Worm (Caenorhabditis elegans) whole organism, young adult: Measurements from ENCODE around the gene lelo-1.

Source experiments
- ets-4 ChIP-seq: fragments of 200-800 bp; sonication (Bioruptor generic); optimal IDR thresholded peaks from 2 replicates; lab custom pipeline; 2018; ENCODE audit warnings: mild to moderate bottlenecking, missing genetic modification characterization, missing compliant biosample characterization
- him-1 ChIP-seq: sonication (generic microtip); optimal IDR thresholded peaks from 2 replicates; lab custom pipeline; 2016; ENCODE audit warnings: missing genotype, missing genetic modification reagents, missing genetic modification characterization, missing compliant biosample characterization
- nfya-1 ChIP-seq: sonication (generic microtip); optimal IDR thresholded peaks from 2 replicates; lab custom pipeline; 2017; ENCODE audit warnings: antibody characterized with exemption, missing compliant biosample characterization, missing genetic modification characterization, borderline replicate concordance; ENCODE audit not compliant: insufficient read depth
- nfyb-1 ChIP-seq: fragments of 200-800 bp; sonication (Bioruptor generic); IDR thresholded peaks from 2 replicates; pipeline ENCODE4 v1.3.6; 2022; ENCODE audit warnings: missing genetic modification reagents, missing genetic modification characterization, missing compliant biosample characterization
- snpc-3.4 ChIP-seq: sonication (generic microtip); optimal IDR thresholded peaks from 2 replicates; lab custom pipeline; 2017; ENCODE audit warnings: missing genetic modification characterization, mild to moderate bottlenecking, missing compliant biosample characterization, antibody characterized with exemption, moderate library complexity, missing genotype, missing genetic modification reagents
- tbx-9 ChIP-seq: sonication (generic microtip); optimal IDR thresholded peaks from 2 replicates; lab custom pipeline; 2016; ENCODE audit warnings: borderline replicate concordance, missing genetic modification characterization, inconsistent platforms, missing compliant biosample characterization
- xnd-1 ChIP-seq: sonication (generic microtip); optimal IDR thresholded peaks from 2 replicates; lab custom pipeline; 2016; ENCODE audit warnings: missing genotype, missing genetic modification reagents, missing genetic modification characterization, missing compliant biosample characterization

ce11 chrII:6262222-6262621, 16.1 kb downstream of the lelo-1 start, which contains the start of gene F13H8.12:
- no peak for TF ChIP-seq him-1 (tag; lab: Kevin White, UChicago)
- TF ChIP-seq snpc-3.4 (tag; lab: Kevin White, UChicago) = no peak
- no peak for TF ChIP-seq nfya-1 (tag; lab: Kevin White, UChicago)
- TF ChIP-seq ets-4 (GFP tag; lab: Kevin White, UChicago) = no peak
- TF ChIP-seq xnd-1 = no peak
- TF ChIP-seq nfyb-1 = no peak
- TF ChIP-seq tbx-9 (tag; lab: Kevin White, UChicago) = no peak
